Worm (Caenorhabditis elegans): ENCODE measurements around the gene C06A1.3.

Gene C06A1.3

ce11 chrII:10542654-10543456 is 29.2 kb upstream of the C06A1.3 start:
- TF ChIP-seq ceh-34 (tag; optimal IDR thresholded peaks at IDR 0.05) (no peak), tbx-7 (tag; optimal IDR thresholded peaks at IDR 0.05) (no peak), zip-5 (tag; optimal IDR thresholded peaks at IDR 0.05) (no peak)

DNA sequence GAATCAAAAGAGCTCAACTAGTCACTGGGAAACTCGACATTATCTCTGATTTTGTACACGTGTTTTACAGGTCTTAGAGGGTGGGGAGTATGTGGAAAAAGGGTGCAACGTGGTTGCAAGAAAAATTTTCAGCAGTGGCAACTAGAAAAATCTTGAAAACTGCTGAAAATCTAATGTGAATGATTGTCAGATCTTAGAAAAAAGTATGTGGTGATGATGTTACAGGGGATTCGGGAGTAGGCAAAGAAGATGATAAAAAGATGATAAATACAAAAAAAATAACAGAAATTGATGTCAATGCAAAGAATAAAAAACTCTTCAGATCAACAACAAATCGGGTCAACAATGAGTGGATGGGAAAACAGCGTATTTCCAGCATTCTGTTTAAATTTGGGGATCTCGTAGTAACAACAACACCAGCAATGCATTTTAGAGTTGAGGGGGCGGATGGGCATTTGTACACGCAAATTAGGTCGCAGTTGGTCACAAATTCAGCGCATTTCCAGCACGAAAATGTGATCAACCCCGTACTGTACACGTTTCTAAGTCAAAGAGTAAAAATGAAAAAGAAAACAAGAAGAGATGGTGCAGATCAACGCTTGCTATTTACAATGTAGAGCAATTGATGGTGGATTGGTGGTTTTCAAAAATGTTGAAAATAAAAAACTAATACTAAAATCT is 28.5 kb upstream of the C06A1.3 start:
- no peak for TF ChIP-seq fkh-10 (GFP tag; optimal IDR thresholded peaks at IDR 0.05)
- TF ChIP-seq ceh-31 (tag; optimal IDR thresholded peaks at IDR 0.05): no peak
- TF ChIP-seq nhr-232 (tag; optimal IDR thresholded peaks at IDR 0.05): no peak
- TF ChIP-seq nhr-11 (tag; optimal IDR thresholded peaks at IDR 0.05): peak; percentile 1

DNA sequence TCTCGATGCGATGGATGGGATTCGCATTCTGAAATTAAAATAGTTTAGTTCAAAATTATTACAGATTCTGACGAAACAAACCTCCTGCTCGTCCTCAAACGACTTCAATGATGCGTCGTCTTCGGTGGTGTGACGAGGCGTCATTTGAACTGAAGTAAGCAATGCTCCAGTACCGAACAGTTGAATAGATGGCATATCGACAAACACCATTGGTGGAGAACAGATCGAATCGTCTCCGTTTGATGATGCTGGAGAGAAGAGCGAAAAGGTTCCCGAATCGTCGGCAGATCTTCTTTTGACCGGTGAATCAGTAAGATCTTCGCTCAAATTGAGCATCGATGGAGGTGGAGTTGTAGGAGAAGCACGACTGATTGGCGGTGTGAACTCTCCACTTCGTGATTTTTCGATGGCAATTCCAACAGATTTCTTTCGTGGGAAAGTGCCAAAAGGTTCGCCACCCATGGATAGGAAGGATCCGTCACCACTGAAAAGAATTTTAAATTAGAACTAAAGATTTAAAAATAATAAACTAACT is 27.6 kb upstream of the C06A1.3 start:
- TF ChIP-seq fax-1 (tag; optimal IDR thresholded peaks at IDR 0.05): no peak
- no peak for TF ChIP-seq nfya-1 (tag; optimal IDR thresholded peaks at IDR 0.05)
- no peak for TF ChIP-seq fkh-6 (tag; optimal IDR thresholded peaks at IDR 0.05)
- no peak for TF ChIP-seq nhr-11 (tag; optimal IDR thresholded peaks at IDR 0.05)
- no peak for TF ChIP-seq ceh-45 (GFP tag; IDR thresholded peaks at IDR 0.05)
- TF ChIP-seq odd-2 (tag; optimal IDR thresholded peaks at IDR 0.05): no peak
- no peak for TF ChIP-seq hlh-6 (tag; optimal IDR thresholded peaks at IDR 0.05)
- TF ChIP-seq dve-1 (tag; optimal IDR thresholded peaks at IDR 0.05): no peak
- TF ChIP-seq ceh-48 (tag; optimal IDR thresholded peaks at IDR 0.05): no peak

ce11 chrII:10545213-10545612 is 26.9 kb upstream of the C06A1.3 start:
- peak; percentile 0 for TF ChIP-seq nhr-232 (tag; optimal IDR thresholded peaks at IDR 0.05)
- TF ChIP-seq pat-9 (tag; optimal IDR thresholded peaks at IDR 0.05): peak; percentile 15
- TF ChIP-seq dmd-4 (tag; optimal IDR thresholded peaks at IDR 0.05; ENCODE audit: borderline replicate concordance): no peak

DNA sequence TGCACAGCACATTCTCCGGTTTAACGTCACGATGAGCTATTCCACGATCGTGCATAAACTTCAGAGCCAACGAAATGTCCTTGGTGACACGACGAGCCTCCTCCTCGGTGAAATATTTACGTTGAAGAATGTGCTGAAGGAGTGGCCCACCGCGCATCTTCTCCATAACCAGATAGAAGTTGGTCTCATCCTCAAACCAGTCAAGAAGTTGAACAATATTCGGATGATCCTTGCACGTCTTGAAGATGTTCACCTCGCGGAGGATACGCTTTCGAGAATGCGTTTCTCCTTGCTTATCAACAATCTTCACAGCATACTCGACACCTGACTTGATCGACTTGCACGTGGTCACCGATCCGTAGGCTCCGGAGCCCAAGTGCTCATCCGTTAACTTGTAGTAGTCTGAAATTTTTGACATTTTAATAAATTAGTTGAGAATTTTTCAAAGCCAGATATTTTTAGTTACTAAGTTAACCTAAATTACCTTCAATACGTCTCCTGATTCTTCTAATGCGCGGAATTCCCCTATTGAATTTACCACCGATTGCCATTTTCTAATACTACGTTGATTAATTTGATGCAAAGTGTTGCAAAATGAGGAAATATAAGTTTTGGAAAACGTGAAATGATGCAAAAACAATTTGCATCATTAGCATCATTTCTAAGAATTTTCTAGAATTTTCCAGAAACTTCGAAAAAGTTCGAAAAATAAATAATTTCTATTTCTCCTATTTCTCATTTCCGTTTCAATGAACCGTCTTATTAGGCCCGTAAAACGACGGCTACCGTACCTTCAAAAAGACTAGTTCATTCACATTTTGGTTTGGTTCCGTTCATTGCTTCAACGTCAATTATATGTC is 25.9 kb upstream of the C06A1.3 start:
- no peak for TF ChIP-seq zip-5 (tag; optimal IDR thresholded peaks at IDR 0.05)
- TF ChIP-seq K09A11.1 (tag; optimal IDR thresholded peaks at IDR 0.05; ENCODE audit: insufficient read depth): no peak
- TF ChIP-seq rnt-1 (tag; optimal IDR thresholded peaks at IDR 0.05): no peak
- no peak for TF ChIP-seq syd-9 (tag; optimal IDR thresholded peaks at IDR 0.05)
- TF ChIP-seq eyg-1 (tag; optimal IDR thresholded peaks at IDR 0.05): no peak
- TF ChIP-seq unc-42 (tag; optimal IDR thresholded peaks at IDR 0.05): no peak
- TF ChIP-seq dve-1 (tag; optimal IDR thresholded peaks at IDR 0.05): no peak
- TF ChIP-seq ceh-45 (GFP tag; IDR thresholded peaks at IDR 0.05): no peak
- no peak for TF ChIP-seq pag-3 (tag; optimal IDR thresholded peaks at IDR 0.05; ENCODE audit: borderline replicate concordance)
- TF ChIP-seq ceh-31 (tag; optimal IDR thresholded peaks at IDR 0.05): no peak
- TF ChIP-seq odd-2 (tag; optimal IDR thresholded peaks at IDR 0.05): no peak
- no peak for TF ChIP-seq unc-3 (GFP tag; conservative IDR thresholded peaks at IDR 0.05)
- no peak for TF ChIP-seq unc-3 (tag; optimal IDR thresholded peaks at IDR 0.05)
- TF ChIP-seq fkh-6 (tag; optimal IDR thresholded peaks at IDR 0.05): no peak
- TF ChIP-seq nfya-1 (tag; optimal IDR thresholded peaks at IDR 0.05): no peak
- TF ChIP-seq F13H6.1 (tag; optimal IDR thresholded peaks at IDR 0.05): no peak
- TF ChIP-seq che-1 (tag; optimal IDR thresholded peaks at IDR 0.05): no peak
- no peak for TF ChIP-seq fax-1 (tag; optimal IDR thresholded peaks at IDR 0.05)
- no peak for TF ChIP-seq nhr-11 (tag; optimal IDR thresholded peaks at IDR 0.05)
- TF ChIP-seq ceh-30 (tag; optimal IDR thresholded peaks at IDR 0.05): no peak

Data from whole organism, late embryonic.